Worm (Caenorhabditis elegans) whole organism, mixed stage, embryonic: ENCODE results near the gene rfc-1.

Experiments used
- blmp-1 ChIP-seq: fragments of 150-350 bp; optimal IDR thresholded peaks from 2 replicates; lab custom pipeline; 2014; ENCODE audit warnings: missing biosample characterization, missing genetic modification characterization
- nhr-12 ChIP-seq: fragments of 150-350 bp; optimal IDR thresholded peaks from 2 replicates; lab custom pipeline; 2014; ENCODE audit warnings: missing biosample characterization, missing genetic modification characterization
- snpc-4 ChIP-seq: fragments of 150-350 bp; optimal IDR thresholded peaks from 2 replicates; lab custom pipeline; 2014; ENCODE audit warnings: missing biosample characterization, missing genetic modification characterization

- no peak for TF ChIP-seq blmp-1 (tag; lab: Kevin White, UChicago)
- TF ChIP-seq nhr-12 (tag; lab: Kevin White, UChicago), result no peak
- TF ChIP-seq snpc-4 (tag; lab: Kevin White, UChicago), result no peak
Observed at ce11 chrV:14614454-14614853, 31.3 kb downstream of the rfc-1 start.
